Worm (Caenorhabditis elegans) whole organism, mixed stage, embryonic: Measurements from ENCODE around the gene sri-47.

Experiments
- blmp-1 ChIP-seq: fragments of 150-350 bp; optimal IDR thresholded peaks from 2 replicates; lab custom pipeline; 2014; ENCODE audit warnings: missing biosample characterization, missing genetic modification characterization
- ceh-39 ChIP-seq: fragments of 150-350 bp; optimal IDR thresholded peaks from 2 replicates; lab custom pipeline; 2014; ENCODE audit warnings: missing biosample characterization, missing genetic modification characterization
- ceh-83 ChIP-seq: fragments of 200-800 bp; sonication (Bioruptor generic); optimal IDR thresholded peaks from 2 replicates; lab custom pipeline; 2018; ENCODE audit warnings: mild to moderate bottlenecking, missing genetic modification characterization, missing compliant biosample characterization
- elt-3 ChIP-seq: fragments of 150-350 bp; optimal IDR thresholded peaks from 2 replicates; lab custom pipeline; 2014; ENCODE audit warnings: missing biosample characterization, missing genetic modification characterization
- mep-1 ChIP-seq: fragments of 150-350 bp; optimal IDR thresholded peaks from 2 replicates; lab custom pipeline; 2017; ENCODE audit warnings: missing biosample characterization, missing genetic modification reagents, missing genetic modification characterization, inconsistent platforms
- nhr-12 ChIP-seq: fragments of 150-350 bp; optimal IDR thresholded peaks from 2 replicates; lab custom pipeline; 2014; ENCODE audit warnings: missing biosample characterization, missing genetic modification characterization
- nhr-76 ChIP-seq: sonication (generic microtip); optimal IDR thresholded peaks from 2 replicates; lab custom pipeline; 2017; ENCODE audit warnings: missing biosample characterization, missing genetic modification characterization
- snpc-4 ChIP-seq: fragments of 150-350 bp; optimal IDR thresholded peaks from 2 replicates; lab custom pipeline; 2014; ENCODE audit warnings: missing biosample characterization, missing genetic modification characterization
- unc-62 ChIP-seq: fragments of 150-350 bp; optimal IDR thresholded peaks from 2 replicates; lab custom pipeline; 2014; ENCODE audit warnings: missing biosample characterization, missing genetic modification reagents, missing genetic modification characterization
- zip-8 ChIP-seq: fragments of 150-350 bp; optimal IDR thresholded peaks from 2 replicates; lab custom pipeline; 2014; ENCODE audit warnings: missing biosample characterization, missing genetic modification characterization
- ztf-11 ChIP-seq: fragments of 150-350 bp; optimal IDR thresholded peaks from 2 replicates; lab custom pipeline; 2014; ENCODE audit warnings: missing biosample characterization, missing genetic modification characterization

DNA sequence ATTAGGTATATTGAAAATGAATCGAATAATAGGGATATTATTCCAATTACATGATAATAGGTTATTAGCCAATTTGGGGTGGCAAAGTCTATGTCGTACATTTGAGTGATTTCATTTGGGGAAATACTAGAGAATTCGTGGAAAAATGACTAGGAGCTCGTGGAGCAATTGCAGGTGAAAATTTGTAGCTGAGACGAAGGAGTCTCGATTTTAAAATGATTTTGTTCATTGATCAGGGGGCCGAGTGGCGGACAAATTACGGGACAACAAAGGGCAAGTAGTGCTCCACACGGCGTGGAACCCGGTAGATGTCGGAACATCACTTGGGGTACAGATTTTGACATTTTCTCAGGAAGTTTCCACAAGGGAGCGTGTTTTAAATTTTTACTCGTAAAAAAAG, 41.7 kb downstream of the sri-47 start, which contains the start of gene sri-62:
- TF ChIP-seq zip-8 (no peak), nhr-76 (tag; lab: Kevin White, UChicago) (no peak), snpc-4 (tag; lab: Kevin White, UChicago) (no peak), mep-1 (tag; lab: Kevin White, UChicago) (no peak), elt-3 (tag; lab: Kevin White, UChicago) (no peak), ztf-11 (tag; lab: Kevin White, UChicago) (no peak), ceh-83 (GFP tag; lab: Kevin White, UChicago) (no peak), unc-62 (GFP tag; lab: Kevin White, UChicago) (no peak), nhr-12 (tag; lab: Kevin White, UChicago) (no peak), ceh-39 (tag; lab: Kevin White, UChicago) (no peak), blmp-1 (tag; lab: Kevin White, UChicago) (no peak)
